Fruit fly (Drosophila melanogaster): ENCODE results near the gene Boh1.

- TF ChIP-seq CG8478 (optimal IDR thresholded peaks at IDR 0.05) (no peak), CTCF (optimal IDR thresholded peaks at IDR 0.05) (no peak)
Observed at dm6 chr3R:27888110-27888509, 31.1 kb downstream of the Boh1 start.

Measured in S2 (cell line).